Worm (Caenorhabditis elegans) whole organism, midembryonic: ENCODE data around the gene F40G9.6.

ENCODE experiments used
- T22C8.4 ChIP-seq: fragments of 200-800 bp; sonication (Bioruptor generic); IDR thresholded peaks from 2 replicates; pipeline ENCODE4 v1.3.6; 2022; ENCODE audit warnings: missing genetic modification characterization, missing compliant biosample characterization
- cog-1 ChIP-seq: sonication (generic microtip); optimal IDR thresholded peaks from 2 replicates; lab custom pipeline; 2016; ENCODE audit warnings: missing genetic modification characterization, missing compliant biosample characterization
- flt-1 ChIP-seq: fragments of 200-800 bp; sonication (Bioruptor generic); IDR thresholded peaks from 2 replicates; pipeline ENCODE4 v1.3.6; 2022; ENCODE audit warnings: missing genetic modification characterization, missing compliant biosample characterization
- klf-2 ChIP-seq: fragments of 200-800 bp; sonication (Bioruptor generic); conservative IDR thresholded peaks from 2 replicates; pipeline ENCODE4 v1.3.6; 2022; ENCODE audit warnings: missing genetic modification reagents, missing genetic modification characterization, missing compliant biosample characterization
- med-1 ChIP-seq: sonication (generic microtip); optimal IDR thresholded peaks from 2 replicates; lab custom pipeline; 2017; ENCODE audit warnings: missing genetic modification characterization, mild to moderate bottlenecking, missing compliant biosample characterization, antibody characterized with exemption, missing genetic modification reagents; ENCODE audit not compliant: insufficient read depth
- ref-1 ChIP-seq: fragments of 200-800 bp; sonication (Bioruptor generic); conservative IDR thresholded peaks from 2 replicates; pipeline ENCODE4 v1.3.6; 2022; ENCODE audit warnings: missing genetic modification reagents, missing genetic modification characterization, missing compliant biosample characterization
- tab-1 ChIP-seq: fragments of 200-800 bp; sonication (Bioruptor generic); IDR thresholded peaks from 2 replicates; pipeline ENCODE4 v1.3.6; 2022; ENCODE audit warnings: missing genetic modification characterization, missing compliant biosample characterization
- ztf-23 ChIP-seq: fragments of 200-800 bp; sonication (Bioruptor generic); IDR thresholded peaks from 2 replicates; pipeline ENCODE4 v1.3.6; 2022; ENCODE audit warnings: missing genetic modification reagents, missing genetic modification characterization, missing compliant biosample characterization
- ztf-29 ChIP-seq: fragments of 200-800 bp; sonication (Bioruptor generic); IDR thresholded peaks from 2 replicates; pipeline ENCODE4 v1.3.6; 2022; ENCODE audit warnings: missing genetic modification reagents, missing genetic modification characterization, missing compliant biosample characterization

F40G9.6 gene

ce11 chrIII:169478-169877 lies 9.9 kb upstream of the F40G9.6 start, which contains the start of gene F40G9.18:
TSS of gene F40G9.18 (minus strand) at chrIII:169578.
- TF ChIP-seq tab-1 (GFP tag; lab: Robert Waterston, UW), result no peak
- TF ChIP-seq med-1, result no peak
- no peak for TF ChIP-seq flt-1
- no peak for TF ChIP-seq ref-1 (GFP tag; lab: Robert Waterston, UW)
- no peak for TF ChIP-seq T22C8.4
- no peak for TF ChIP-seq ztf-29 (GFP tag; lab: Robert Waterston, UW)
- no peak for TF ChIP-seq cog-1 (tag; lab: Kevin White, UChicago)
- TF ChIP-seq klf-2, result no peak
- TF ChIP-seq ztf-23 (GFP tag; lab: Robert Waterston, UW), result no peak

- TF ChIP-seq cog-1 (tag; lab: Kevin White, UChicago) (no peak), ztf-29 (GFP tag; lab: Robert Waterston, UW) (no peak), flt-1 (no peak), klf-2 (no peak), tab-1 (GFP tag; lab: Robert Waterston, UW) (no peak), med-1 (no peak), ref-1 (GFP tag; lab: Robert Waterston, UW) (no peak), ztf-23 (GFP tag; lab: Robert Waterston, UW) (no peak), T22C8.4 (no peak)
Measured at ce11 chrIII:171617-172016, 7.7 kb upstream of the F40G9.6 start, which contains the start of the genes F40G9.9 and F40G9.12. TSS of gene F40G9.9 (minus strand) at chrIII:171717. TSS of gene F40G9.12 (plus strand) at chrIII:171847.

ce11 chrIII:173501-173900 lies 5.8 kb upstream of the F40G9.6 start, which contains the start of gene F40G9.19:
TSS of gene F40G9.19 (plus strand) at chrIII:173801.
- TF ChIP-seq med-1 (no peak), cog-1 (tag; lab: Kevin White, UChicago) (no peak), tab-1 (GFP tag; lab: Robert Waterston, UW) (no peak), flt-1 (no peak), T22C8.4 (no peak), klf-2 (no peak), ref-1 (GFP tag; lab: Robert Waterston, UW) (no peak), ztf-29 (GFP tag; lab: Robert Waterston, UW) (no peak)

ce11 chrIII:175733-176132 lies 3.6 kb upstream of the F40G9.6 start, which contains the start of gene clec-148:
TSS of gene clec-148 (minus strand) at chrIII:175833.
- TF ChIP-seq T22C8.4, result no peak
- no peak for TF ChIP-seq ztf-29 (GFP tag; lab: Robert Waterston, UW)
- TF ChIP-seq flt-1, result no peak
- TF ChIP-seq tab-1 (GFP tag; lab: Robert Waterston, UW), result no peak
- no peak for TF ChIP-seq ref-1 (GFP tag; lab: Robert Waterston, UW)
- no peak for TF ChIP-seq med-1
- no peak for TF ChIP-seq cog-1 (tag; lab: Kevin White, UChicago)

ce11 chrIII:177715-178114 lies 1.6 kb upstream of the F40G9.6 start, which contains the start of gene F40G9.14:
TSS of gene F40G9.14 (minus strand) at chrIII:177815.
- TF ChIP-seq ztf-23 (GFP tag; lab: Robert Waterston, UW), result no peak

ce11 chrIII:178126-178525 lies 1.2 kb upstream of the F40G9.6 start:
- TF ChIP-seq med-1 (no peak), tab-1 (GFP tag; lab: Robert Waterston, UW) (no peak)

ce11 chrIII:180963-181362 lies 1.6 kb downstream of the F40G9.6 start, which contains the start of gene F40G9.5:
TSS of gene F40G9.5 (plus strand) at chrIII:181263.
- TF ChIP-seq T22C8.4, result no peak
- TF ChIP-seq cog-1 (tag; lab: Kevin White, UChicago), result no peak
- no peak for TF ChIP-seq klf-2
- no peak for TF ChIP-seq tab-1 (GFP tag; lab: Robert Waterston, UW)
- no peak for TF ChIP-seq flt-1
- TF ChIP-seq ztf-29 (GFP tag; lab: Robert Waterston, UW), result no peak
- TF ChIP-seq med-1, result no peak
- TF ChIP-seq ztf-23 (GFP tag; lab: Robert Waterston, UW), result no peak
- TF ChIP-seq ref-1 (GFP tag; lab: Robert Waterston, UW), result no peak

- TF ChIP-seq cog-1 (tag; lab: Kevin White, UChicago), result no peak
- TF ChIP-seq ref-1 (GFP tag; lab: Robert Waterston, UW), result no peak
- no peak for TF ChIP-seq ztf-29 (GFP tag; lab: Robert Waterston, UW)
- no peak for TF ChIP-seq T22C8.4
- TF ChIP-seq ztf-23 (GFP tag; lab: Robert Waterston, UW), result no peak
- TF ChIP-seq tab-1 (GFP tag; lab: Robert Waterston, UW), result no peak
- no peak for TF ChIP-seq klf-2
- no peak for TF ChIP-seq med-1
- no peak for TF ChIP-seq flt-1
Measured at ce11 chrIII:182080-182479, 2.7 kb downstream of the F40G9.6 start, which contains the start of gene F40G9.15. TSS of gene F40G9.15 (plus strand) at chrIII:182380.

- TF ChIP-seq flt-1 (no peak), ztf-23 (GFP tag; lab: Robert Waterston, UW) (no peak), cog-1 (tag; lab: Kevin White, UChicago) (no peak)
Measured at ce11 chrIII:183072-183471, 3.7 kb downstream of the F40G9.6 start.

- no peak for TF ChIP-seq flt-1
- TF ChIP-seq ztf-23 (GFP tag; lab: Robert Waterston, UW), result no peak
- 0 out of 2 replicates have a peak, but pooled peaks have one; percentile 5 for TF ChIP-seq T22C8.4
- TF ChIP-seq ztf-29 (GFP tag; lab: Robert Waterston, UW), result no peak
Measured at ce11 chrIII:184335-184734, 5.0 kb downstream of the F40G9.6 start.

ce11 chrIII:187829-188228 lies 8.5 kb downstream of the F40G9.6 start, which contains the start of gene mxl-2:
TSS of gene mxl-2 (minus strand) at chrIII:188131.
- TF ChIP-seq ztf-23 (GFP tag; lab: Robert Waterston, UW) (no peak), ztf-29 (GFP tag; lab: Robert Waterston, UW) (no peak), med-1 (no peak), ref-1 (GFP tag; lab: Robert Waterston, UW) (no peak)
